Fruit fly (Drosophila melanogaster): ENCODE measurements around the gene Dmtn.

dm6 chr3R:6395572-6396295, 10.0 kb downstream of the Dmtn start:
- TF ChIP-seq Ets98B (GFP tag; IDR thresholded peaks at IDR 0.05) (no peak), CG8301 (tag; optimal IDR thresholded peaks at IDR 0.05) (peak; percentile 42), rn (GFP tag; IDR thresholded peaks at IDR 0.05) (no peak), D1 (tag; optimal IDR thresholded peaks at IDR 0.05) (no peak), EcR (GFP tag; optimal IDR thresholded peaks at IDR 0.05) (peak; percentile 73), Pif1A (GFP tag; optimal IDR thresholded peaks at IDR 0.05) (peak; percentile 33), CG14655 (GFP tag; optimal IDR thresholded peaks at IDR 0.05) (no peak), CG4496 (GFP tag; IDR thresholded peaks at IDR 0.05) (no peak), CG8159 (tag; optimal IDR thresholded peaks at IDR 0.05) (peak; percentile 51), CG13204 (GFP tag; optimal IDR thresholded peaks at IDR 0.05) (no peak), Snoo (tag; optimal IDR thresholded peaks at IDR 0.05) (peak; percentile 50), gl (tag; optimal IDR thresholded peaks at IDR 0.05) (no peak), CG15710 (tag; optimal IDR thresholded peaks at IDR 0.05) (peak; percentile 45), fd96Ca (GFP tag; IDR thresholded peaks at IDR 0.05) (no peak)

All from whole organism, pupa.